Worm (Caenorhabditis elegans): ENCODE data around the gene F25B3.5.

F25B3.5 gene

ce11 chrV:9546042-9546581 is 24.0 kb downstream of the F25B3.5 start, which contains the start of gene C50F4.6:
Gene C50F4.6, plus strand, starts transcription at chrV:9546092.
- TF ChIP-seq cnd-1 (tag; optimal IDR thresholded peaks at IDR 0.05) = peak; percentile 14
- no peak for TF ChIP-seq lin-13 (tag; optimal IDR thresholded peaks at IDR 0.05)
- no peak for TF ChIP-seq unc-120 (tag; optimal IDR thresholded peaks at IDR 0.05; ENCODE audit: poor library complexity, severe bottlenecking)
- peak; percentile 27 for TF ChIP-seq lin-32 (GFP tag; optimal IDR thresholded peaks at IDR 0.05)

- TF ChIP-seq sptf-1 (tag; optimal IDR thresholded peaks at IDR 0.05) = no peak
- peak; percentile 32 for TF ChIP-seq pha-4 (tag; optimal IDR thresholded peaks at IDR 0.05)
- TF ChIP-seq ces-1 (GFP tag; optimal IDR thresholded peaks at IDR 0.05) = peak; percentile 26
Measured at ce11 chrV:9545238-9545709, 24.8 kb downstream of the F25B3.5 start, which contains the start of the genes his-35 and his-41. Gene his-35, minus strand, starts transcription at chrV:9545288. Gene his-41, plus strand, starts transcription at chrV:9545536.

- TF ChIP-seq unc-62 (GFP tag; optimal IDR thresholded peaks at IDR 0.05) (peak; percentile 23), mab-5 (tag; optimal IDR thresholded peaks at IDR 0.05) (no peak), elt-3 (tag; optimal IDR thresholded peaks at IDR 0.05) (no peak), unc-120 (tag; optimal IDR thresholded peaks at IDR 0.05; ENCODE audit: poor library complexity, severe bottlenecking) (no peak), unc-39 (tag; optimal IDR thresholded peaks at IDR 0.05) (no peak), lin-32 (GFP tag; optimal IDR thresholded peaks at IDR 0.05) (no peak), nhr-76 (tag; optimal IDR thresholded peaks at IDR 0.05) (no peak), ceh-83 (GFP tag; optimal IDR thresholded peaks at IDR 0.05) (no peak), hlh-1 (tag; optimal IDR thresholded peaks at IDR 0.05) (peak; percentile 44), nhr-28 (tag; optimal IDR thresholded peaks at IDR 0.05) (no peak), mls-2 (tag; optimal IDR thresholded peaks at IDR 0.05) (peak; percentile 35), mep-1 (tag; optimal IDR thresholded peaks at IDR 0.05) (peak; percentile 83), nhr-237 (tag; optimal IDR thresholded peaks at IDR 0.05) (peak; percentile 71), sptf-1 (tag; optimal IDR thresholded peaks at IDR 0.05) (peak; percentile 70), bed-3 (GFP tag; optimal IDR thresholded peaks at IDR 0.05) (no peak), tbx-8 (GFP tag; optimal IDR thresholded peaks at IDR 0.05) (no peak), ceh-43 (GFP tag; optimal IDR thresholded peaks at IDR 0.05) (peak; percentile 16), blmp-1 (tag; optimal IDR thresholded peaks at IDR 0.05) (no peak), sem-2 (GFP tag; optimal IDR thresholded peaks at IDR 0.05) (no peak), ham-2 (GFP tag; optimal IDR thresholded peaks at IDR 0.05) (no peak), ces-1 (GFP tag; optimal IDR thresholded peaks at IDR 0.05) (peak; percentile 49), lin-13 (tag; optimal IDR thresholded peaks at IDR 0.05) (peak; percentile 71), cnd-1 (tag; optimal IDR thresholded peaks at IDR 0.05) (peak; percentile 12), zip-8 (tag; optimal IDR thresholded peaks at IDR 0.05) (no peak), ceh-39 (tag; optimal IDR thresholded peaks at IDR 0.05) (peak; percentile 29), pha-4 (tag; optimal IDR thresholded peaks at IDR 0.05) (peak; percentile 57), M03D4.4 (tag; optimal IDR thresholded peaks at IDR 0.05) (peak; percentile 54), elt-1 (tag; optimal IDR thresholded peaks at IDR 0.05; ENCODE audit: borderline replicate concordance, insufficient read depth) (peak; percentile 10), drap-1 (GFP tag; optimal IDR thresholded peaks at IDR 0.05) (no peak), nhr-2 (tag; optimal IDR thresholded peaks at IDR 0.05) (no peak), snpc-4 (tag; optimal IDR thresholded peaks at IDR 0.05) (no peak), flh-1 (GFP tag; optimal IDR thresholded peaks at IDR 0.05) (no peak), nhr-12 (tag; optimal IDR thresholded peaks at IDR 0.05) (no peak), ztf-11 (tag; optimal IDR thresholded peaks at IDR 0.05) (no peak), lsy-2 (tag; optimal IDR thresholded peaks at IDR 0.05) (peak; percentile 61)
Measured at ce11 chrV:9544176-9544632, 25.9 kb downstream of the F25B3.5 start, which contains the start of gene mdf-1. Gene mdf-1, minus strand, starts transcription at chrV:9544226.

- TF ChIP-seq elt-1 (tag; optimal IDR thresholded peaks at IDR 0.05; ENCODE audit: borderline replicate concordance, insufficient read depth) (no peak), nhr-12 (tag; optimal IDR thresholded peaks at IDR 0.05) (no peak), ztf-11 (tag; optimal IDR thresholded peaks at IDR 0.05) (no peak), nhr-28 (tag; optimal IDR thresholded peaks at IDR 0.05) (no peak), mep-1 (tag; optimal IDR thresholded peaks at IDR 0.05) (no peak), flh-1 (GFP tag; optimal IDR thresholded peaks at IDR 0.05) (no peak), cnd-1 (tag; optimal IDR thresholded peaks at IDR 0.05) (no peak), M03D4.4 (tag; optimal IDR thresholded peaks at IDR 0.05) (no peak), unc-39 (tag; optimal IDR thresholded peaks at IDR 0.05) (no peak), sem-2 (GFP tag; optimal IDR thresholded peaks at IDR 0.05) (no peak), ham-2 (GFP tag; optimal IDR thresholded peaks at IDR 0.05) (no peak), nhr-237 (tag; optimal IDR thresholded peaks at IDR 0.05) (no peak), ceh-39 (tag; optimal IDR thresholded peaks at IDR 0.05) (no peak), snpc-4 (tag; optimal IDR thresholded peaks at IDR 0.05) (no peak), lin-32 (GFP tag; optimal IDR thresholded peaks at IDR 0.05) (no peak), drap-1 (GFP tag; optimal IDR thresholded peaks at IDR 0.05) (no peak), hlh-1 (tag; optimal IDR thresholded peaks at IDR 0.05) (no peak), ces-1 (GFP tag; optimal IDR thresholded peaks at IDR 0.05) (no peak)
Measured at ce11 chrV:9541506-9541905, 28.6 kb downstream of the F25B3.5 start, which contains the start of gene C50F4.16. Gene C50F4.16, minus strand, starts transcription at chrV:9541606.
